Worm (Caenorhabditis elegans): ENCODE data around the gene nas-3.
A peak's percentile ranks its signal among the peaks of the same experiment; 100 is the strongest.

The nas-3 gene

DNA sequence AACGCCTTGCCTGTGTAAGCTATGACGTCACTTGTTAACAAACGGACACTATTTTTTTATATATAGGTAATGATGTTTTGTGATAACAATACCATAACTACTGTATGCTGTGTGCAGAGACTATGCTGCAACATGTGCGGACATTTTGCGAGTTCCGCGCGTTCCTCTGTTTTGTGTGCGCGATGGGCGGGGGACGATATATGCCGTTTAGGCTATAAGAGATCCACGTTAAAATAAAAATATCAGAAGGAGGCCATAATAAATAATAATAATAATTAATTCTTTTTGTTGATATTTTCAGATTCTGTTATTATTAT lies 38.0 kb upstream of the nas-3 start (continued):
- TF ChIP-seq F23B12.7 (tag; optimal IDR thresholded peaks at IDR 0.05; ENCODE audit: insufficient read depth) (no peak), dox-1 (GFP tag; IDR thresholded peaks at IDR 0.05) (no peak; the same call in 1 of the 2 replicates), hmg-1.2 (GFP tag; IDR thresholded peaks at IDR 0.05) (no peak), athp-1 (tag; optimal IDR thresholded peaks at IDR 0.05) (no peak), ztf-28 (GFP tag; IDR thresholded peaks at IDR 0.05) (no peak), F49E8.2 (tag; optimal IDR thresholded peaks at IDR 0.05; ENCODE audit: insufficient read depth) (no peak), K11D2.4 (GFP tag; IDR thresholded peaks at IDR 0.05) (no peak), sdz-38 (tag; optimal IDR thresholded peaks at IDR 0.05) (no peak), ztf-26 (tag; optimal IDR thresholded peaks at IDR 0.05) (no peak), pha-4 (tag; optimal IDR thresholded peaks at IDR 0.05) (no peak), tlf-1 (GFP tag; optimal IDR thresholded peaks at IDR 0.05) (no peak)

DNA sequence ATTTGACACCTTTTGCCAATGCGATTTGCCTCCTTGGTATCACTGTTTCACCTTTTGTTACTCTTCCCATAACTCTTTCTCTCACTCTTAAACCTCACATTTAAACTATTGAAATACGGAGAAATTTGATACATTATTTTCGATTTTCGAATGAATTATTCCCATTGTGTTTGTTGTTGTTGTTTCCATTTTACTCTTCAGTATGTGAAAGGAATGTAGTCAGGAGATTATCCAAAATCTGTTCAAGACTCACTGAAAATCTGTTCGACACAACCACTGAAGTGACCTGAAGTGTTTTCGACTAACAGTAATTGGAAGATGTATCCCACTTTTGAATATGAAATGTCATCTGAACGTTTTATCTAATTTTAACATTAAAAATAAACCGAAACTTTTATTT lies 36.9 kb upstream of the nas-3 start:
- TF ChIP-seq lsl-1 (GFP tag; optimal IDR thresholded peaks at IDR 0.05) (no peak), gei-17 (GFP tag; optimal IDR thresholded peaks at IDR 0.05) (no peak), nhr-179 (tag; optimal IDR thresholded peaks at IDR 0.05) (no peak), sptf-2 (GFP tag; optimal IDR thresholded peaks at IDR 0.05) (no peak), hlh-12 (tag; optimal IDR thresholded peaks at IDR 0.05) (no peak), athp-1 (tag; optimal IDR thresholded peaks at IDR 0.05) (no peak), bed-2 (GFP tag; IDR thresholded peaks at IDR 0.05) (no peak)

DNA sequence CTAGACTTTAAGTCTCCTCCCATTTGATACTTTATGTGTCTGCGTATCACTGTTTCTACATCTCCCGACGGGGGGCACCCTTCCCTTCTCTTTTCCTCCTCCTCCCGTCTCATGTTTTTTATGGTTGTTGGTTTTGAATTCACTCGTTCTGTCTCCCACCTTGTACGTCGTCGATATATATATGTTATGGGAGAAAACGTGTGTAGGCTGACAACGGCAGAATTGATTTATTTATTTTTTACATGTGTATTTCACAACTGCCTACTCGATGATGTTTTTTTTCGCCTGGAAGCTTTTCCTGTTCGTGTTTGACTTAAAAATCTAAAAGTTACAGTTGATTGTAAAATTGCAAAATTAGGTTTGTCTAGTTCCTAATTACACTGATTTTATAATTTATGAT lies 35.5 kb upstream of the nas-3 start:
- TF ChIP-seq cebp-1 (GFP tag; IDR thresholded peaks at IDR 0.05), result no peak
- peak; percentile 23 for TF ChIP-seq cebp-1 (tag; optimal IDR thresholded peaks at IDR 0.05)
- TF ChIP-seq attf-5 (GFP tag; optimal IDR thresholded peaks at IDR 0.05), result no peak

DNA sequence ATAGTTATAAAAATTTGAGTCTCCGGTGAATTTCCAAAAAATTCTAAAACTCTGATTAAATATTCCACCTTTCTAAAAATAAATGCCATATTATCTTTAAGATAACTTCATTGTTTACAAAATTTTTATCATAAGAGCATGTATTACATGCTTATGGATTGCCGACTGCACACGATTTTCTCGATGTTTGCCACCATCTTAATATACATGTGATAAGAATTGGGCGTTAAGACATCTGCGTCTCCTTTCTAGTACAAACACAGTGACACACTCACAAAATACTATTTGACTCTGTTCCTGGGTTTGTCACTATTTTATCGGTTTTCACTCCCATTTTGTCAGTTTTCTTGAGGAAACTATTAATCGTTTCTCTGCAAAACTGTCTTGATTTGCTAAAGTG lies 34.9 kb upstream of the nas-3 start:
- TF ChIP-seq ets-4 (GFP tag; optimal IDR thresholded peaks at IDR 0.05) (no peak), nhr-80 (tag; optimal IDR thresholded peaks at IDR 0.05) (peak; percentile 63)

DNA sequence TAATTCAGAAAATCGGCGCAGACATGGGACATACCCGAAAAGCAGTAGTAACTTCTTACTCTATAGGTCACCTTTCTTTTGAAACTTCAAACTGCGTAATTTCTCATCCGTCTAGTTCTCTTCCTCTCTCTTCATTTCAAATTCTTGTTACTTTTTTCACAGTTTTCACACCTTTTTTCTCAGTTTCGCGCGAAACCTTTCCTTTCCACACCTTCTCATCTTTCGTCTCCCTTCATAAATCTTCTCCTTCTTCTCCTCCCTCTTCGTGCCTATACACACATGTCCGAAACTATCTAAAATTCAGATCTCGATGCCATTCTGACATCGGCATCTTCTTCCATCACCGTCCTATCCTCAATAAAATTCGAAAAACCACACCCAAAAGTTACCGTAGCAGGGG lies 34.2 kb upstream of the nas-3 start, which contains the start of gene wdr-62:
TSS of gene wdr-62 (plus strand) at position 301 of the 400 bp plus-strand sequence.
- TF ChIP-seq ceh-58 (GFP tag; IDR thresholded peaks at IDR 0.05) (no peak), mcd-1 (GFP tag; IDR thresholded peaks at IDR 0.05) (no peak), ztf-25 (GFP tag; IDR thresholded peaks at IDR 0.05) (no peak)

DNA sequence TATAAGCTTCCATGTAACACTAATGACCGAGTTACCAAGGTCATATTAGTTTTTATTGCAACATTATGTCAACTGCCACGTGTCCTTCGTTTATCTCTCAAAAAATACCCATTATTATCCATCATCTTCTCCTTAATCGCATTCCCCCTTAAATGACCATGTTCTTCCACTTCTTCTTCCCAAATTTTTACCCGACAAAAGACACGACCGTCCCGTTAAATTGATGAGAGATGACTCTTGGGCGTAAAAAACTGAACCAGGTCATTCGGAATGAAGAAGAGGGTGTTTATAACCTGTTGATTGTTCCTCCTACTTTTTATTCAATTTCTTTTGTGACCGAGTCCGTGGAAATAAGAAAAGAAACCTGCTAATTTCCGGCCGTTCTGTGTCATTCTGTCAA lies 33.3 kb upstream of the nas-3 start:
- TF ChIP-seq efl-1 (GFP tag; optimal IDR thresholded peaks at IDR 0.05) (no peak), attf-5 (GFP tag; optimal IDR thresholded peaks at IDR 0.05) (no peak), pha-4 (tag; optimal IDR thresholded peaks at IDR 0.05) (no peak), Y53F4B.3 (GFP tag; IDR thresholded peaks at IDR 0.05) (no peak), athp-1 (tag; optimal IDR thresholded peaks at IDR 0.05) (no peak), bed-2 (GFP tag; IDR thresholded peaks at IDR 0.05) (no peak), rec-8 (tag; optimal IDR thresholded peaks at IDR 0.05) (no peak), snpc-1.1 (tag; optimal IDR thresholded peaks at IDR 0.05; ENCODE audit: insufficient read depth) (no peak), zim-3 (tag; optimal IDR thresholded peaks at IDR 0.05) (no peak)

Data from whole organism, young adult.